Worm (Caenorhabditis elegans): ENCODE data around the gene C04E12.4.

- no peak for TF ChIP-seq ref-1 (GFP tag; conservative IDR thresholded peaks at IDR 0.05)
- no peak for TF ChIP-seq T22C8.4 (GFP tag; IDR thresholded peaks at IDR 0.05)
- TF ChIP-seq klf-2 (GFP tag; conservative IDR thresholded peaks at IDR 0.05) = no peak
- no peak for TF ChIP-seq flt-1 (GFP tag; IDR thresholded peaks at IDR 0.05)
- no peak for TF ChIP-seq cog-1 (tag; optimal IDR thresholded peaks at IDR 0.05)
- TF ChIP-seq med-1 (GFP tag; optimal IDR thresholded peaks at IDR 0.05; ENCODE audit: insufficient read depth) = no peak
Observed at ce11 chrV:3349877-3350276, 12.7 kb upstream of the C04E12.4 start, which contains the start of gene C17B7.15.
